Worm (Caenorhabditis elegans) whole organism, young adult: Measurements from ENCODE around the gene C27D9.1.

Experiments used
- B0261.1 ChIP-seq: sonication (generic microtip); optimal IDR thresholded peaks from 2 replicates; lab custom pipeline; 2016; ENCODE audit warnings: mild to moderate bottlenecking, missing genetic modification characterization, moderate library complexity, missing compliant biosample characterization
- F33H1.4 ChIP-seq: fragments of 200-800 bp; sonication (Bioruptor generic); IDR thresholded peaks from 2 replicates; pipeline ENCODE4 v1.3.6; 2022; ENCODE audit warnings: missing genetic modification reagents, missing genetic modification characterization, missing compliant biosample characterization
- F49E8.2 ChIP-seq: sonication (generic microtip); optimal IDR thresholded peaks from 3 replicates; lab custom pipeline; 2017; ENCODE audit warnings: missing genetic modification characterization, mild to moderate bottlenecking, missing compliant biosample characterization, antibody characterized with exemption, moderate library complexity; ENCODE audit not compliant: insufficient read depth
- K12H6.12 ChIP-seq: fragments of 200-800 bp; sonication (Bioruptor generic); optimal IDR thresholded peaks from 2 replicates; lab custom pipeline; 2018; ENCODE audit warnings: mild to moderate bottlenecking, missing genetic modification characterization, missing compliant biosample characterization
- Y95B8A.8 ChIP-seq: fragments of 200-800 bp; sonication (Bioruptor generic); IDR thresholded peaks from 2 replicates; pipeline ENCODE4 v1.3.6; 2022; ENCODE audit warnings: missing genetic modification reagents, missing genetic modification characterization, missing compliant biosample characterization
- attf-5 ChIP-seq: fragments of 200-800 bp; sonication (Bioruptor generic); optimal IDR thresholded peaks from 2 replicates; lab custom pipeline; 2018; ENCODE audit warnings: mild to moderate bottlenecking, missing genetic modification characterization, missing compliant biosample characterization
- cebp-1 ChIP-seq, 2 experiments: fragments of 200-800 bp in 1 of 2; sonication (Bioruptor generic) in 1 of 2; sonication (generic microtip) in 1 of 2; IDR thresholded peaks in 1 of 2; optimal IDR thresholded peaks in 1 of 2; 2 replicates each; pipeline versions ENCODE4 v1.3.6 to Lab custom; 2017 to 2022; ENCODE audit warnings: missing compliant biosample characterization in 2 of 2, missing genetic modification characterization in 2 of 2, mild to moderate bottlenecking in 1 of 2, missing genetic modification reagents in 1 of 2, moderate library complexity in 1 of 2
- egl-44 ChIP-seq: fragments of 200-800 bp; sonication (Bioruptor generic); IDR thresholded peaks from 2 replicates; pipeline ENCODE4 v1.3.6; 2022; ENCODE audit warnings: missing genetic modification reagents, missing genetic modification characterization, missing compliant biosample characterization
- hmg-20 ChIP-seq: fragments of 200-800 bp; sonication (Bioruptor generic); IDR thresholded peaks from 2 replicates; pipeline ENCODE4 v1.3.6; 2022; ENCODE audit warnings: missing genetic modification reagents, missing genetic modification characterization, missing compliant biosample characterization
- pha-4 ChIP-seq: fragments of 150-350 bp; sonication (generic microtip); optimal IDR thresholded peaks from 2 replicates; lab custom pipeline; 2014; ENCODE audit warnings: missing biosample characterization, missing genetic modification reagents, missing genetic modification characterization
- snpc-4 ChIP-seq, 5 experiments: fragments of 150-350 bp in 1 of 5; sonication (generic microtip) in 4 of 5; optimal IDR thresholded peaks; 2 replicates each; lab custom pipeline; 2014 to 2018; ENCODE audit warnings: missing genetic modification characterization in 5 of 5, missing biosample characterization in 3 of 5, antibody characterized with exemption in 2 of 5, mild to moderate bottlenecking in 2 of 5, missing compliant biosample characterization in 2 of 5, missing genotype in 2 of 5, moderate library complexity in 2 of 5, missing genetic modification reagents in 1 of 5
- unc-62 ChIP-seq: fragments of 150-350 bp; optimal IDR thresholded peaks from 2 replicates; lab custom pipeline; 2014; ENCODE audit warnings: missing biosample characterization, missing genetic modification reagents, missing genetic modification characterization

- TF ChIP-seq F49E8.2 (tag; lab: Kevin White, UChicago) (no peak), egl-44 (GFP tag; lab: Robert Waterston, UW) (no peak), Y95B8A.8 (no peak), pha-4 (tag; lab: Kevin White, UChicago) (no peak), attf-5 (no peak), cebp-1 (GFP tag; IDR thresholded peaks at IDR 0.05; lab: Robert Waterston, UW) (no peak), cebp-1 (tag; optimal IDR thresholded peaks at IDR 0.05; lab: Kevin White, UChicago) (no peak), snpc-4 (GFP tag; optimal IDR thresholded peaks at IDR 0.05; lab: Kevin White, UChicago) (no peak), snpc-4 (tag; optimal IDR thresholded peaks at IDR 0.05; lab: Kevin White, UChicago) (no peak), hmg-20 (no peak), F33H1.4 (no peak), unc-62 (GFP tag; lab: Kevin White, UChicago) (no peak), B0261.1 (tag; lab: Kevin White, UChicago) (no peak), K12H6.12 (tag; lab: Kevin White, UChicago) (no peak)
Measured at ce11 chrII:4747697-4748096, 5.5 kb upstream of the C27D9.1 start.
